Fruit fly (Drosophila melanogaster): ENCODE results near the gene kst.

kst gene

dm6 chr3L:3389666-3390059 is 53.0 kb downstream of the kst start (continued):
- TF ChIP-seq Opbp (GFP tag; IDR thresholded peaks at IDR 0.05; ENCODE audit: partially characterized antibody) (no peak), ci (GFP tag; IDR thresholded peaks at IDR 0.05) (0 out of 3 replicates have a peak, but pooled peaks have one; percentile 22), ranshi (GFP tag; IDR thresholded peaks at IDR 0.05) (peak; percentile 60), CG4617 (GFP tag; optimal IDR thresholded peaks at IDR 0.05; ENCODE audit: borderline replicate concordance) (no peak), lilli (GFP tag; optimal IDR thresholded peaks at IDR 0.05) (no peak), dm (GFP tag; optimal IDR thresholded peaks at IDR 0.05) (no peak), Adf1 (GFP tag; IDR thresholded peaks at IDR 0.05) (no peak), slp2 (GFP tag; optimal IDR thresholded peaks at IDR 0.05) (no peak), CG5180 (GFP tag; optimal IDR thresholded peaks at IDR 0.05) (peak; percentile 27), Dp (GFP tag; optimal IDR thresholded peaks at IDR 0.05) (no peak), onecut (GFP tag; IDR thresholded peaks at IDR 0.05) (no peak), CG11695 (GFP tag; IDR thresholded peaks at IDR 0.05) (no peak), CG10321 (GFP tag; IDR thresholded peaks at IDR 0.05) (0 out of 2 replicates have a peak, but pooled peaks have one; percentile 3), jigr1 (GFP tag; IDR thresholded peaks at IDR 0.05) (0 out of 3 replicates have a peak, but pooled peaks have one; percentile 16), HmgZ (tag; optimal IDR thresholded peaks at IDR 0.05) (no peak), CG5953 (GFP tag; IDR thresholded peaks at IDR 0.05) (no peak), CG10209 (GFP tag; optimal IDR thresholded peaks at IDR 0.05) (peak; percentile 28), nom (GFP tag; optimal IDR thresholded peaks at IDR 0.05) (no peak), cg (GFP tag; optimal IDR thresholded peaks at IDR 0.05) (no peak), sd (tag; optimal IDR thresholded peaks at IDR 0.05) (no peak), ato (GFP tag; IDR thresholded peaks at IDR 0.05; ENCODE audit: partially characterized antibody) (no peak), dati (GFP tag; IDR thresholded peaks at IDR 0.05) (no peak), Lhr (GFP tag; optimal IDR thresholded peaks at IDR 0.05) (no peak), so (GFP tag; IDR thresholded peaks at IDR 0.05) (no peak), pum (GFP tag; optimal IDR thresholded peaks at IDR 0.05) (peak; percentile 18), CG33557 (GFP tag; optimal IDR thresholded peaks at IDR 0.05) (no peak), ap (GFP tag; IDR thresholded peaks at IDR 0.05) (no peak), unpg (GFP tag; optimal IDR thresholded peaks at IDR 0.05) (peak; percentile 34), CG6854 (GFP tag; optimal IDR thresholded peaks at IDR 0.05) (no peak), crc (GFP tag; optimal IDR thresholded peaks at IDR 0.05) (no peak), kay (GFP tag; optimal IDR thresholded peaks at IDR 0.05) (peak; percentile 12), CG13296 (GFP tag; optimal IDR thresholded peaks at IDR 0.05) (no peak), CG8089 (GFP tag; optimal IDR thresholded peaks at IDR 0.05) (no peak), CG1647 (GFP tag; optimal IDR thresholded peaks at IDR 0.05) (no peak), CG3726 (GFP tag; IDR thresholded peaks at IDR 0.05) (no peak), usp (GFP tag; optimal IDR thresholded peaks at IDR 0.05) (no peak), Sry-δ (GFP tag; optimal IDR thresholded peaks at IDR 0.05) (no peak), CG3995 (GFP tag; optimal IDR thresholded peaks at IDR 0.05) (no peak), pfk (GFP tag; optimal IDR thresholded peaks at IDR 0.05) (no peak), Dad (GFP tag; optimal IDR thresholded peaks at IDR 0.05) (peak; percentile 31), Blimp-1 (GFP tag; optimal IDR thresholded peaks at IDR 0.05) (peak; percentile 70), TFAM (GFP tag; optimal IDR thresholded peaks at IDR 0.05) (no peak), twi (tag; optimal IDR thresholded peaks at IDR 0.05) (no peak), CG3065 (GFP tag; optimal IDR thresholded peaks at IDR 0.05) (no peak), CG4854 (GFP tag; optimal IDR thresholded peaks at IDR 0.05) (no peak), gcm2 (GFP tag; optimal IDR thresholded peaks at IDR 0.05) (no peak), CG11085 (GFP tag; IDR thresholded peaks at IDR 0.05) (no peak), CG4404 (GFP tag; IDR thresholded peaks at IDR 0.05) (0 out of 2 replicates have a peak, but pooled peaks have one; percentile 12), CG8478 (optimal IDR thresholded peaks at IDR 0.05) (no peak), CG10979 (tag; optimal IDR thresholded peaks at IDR 0.05) (peak; percentile 80), HLH54F (GFP tag; optimal IDR thresholded peaks at IDR 0.05) (no peak), CG8924 (tag; optimal IDR thresholded peaks at IDR 0.05) (peak; percentile 18)
